Worm (Caenorhabditis elegans): ENCODE results near the gene srx-110.

- no peak for TF ChIP-seq nhr-28 (tag; optimal IDR thresholded peaks at IDR 0.05)
- no peak for TF ChIP-seq ceh-16 (tag; optimal IDR thresholded peaks at IDR 0.05)
- TF ChIP-seq elt-3 (tag; optimal IDR thresholded peaks at IDR 0.05) = no peak
- no peak for TF ChIP-seq lin-15B (tag; optimal IDR thresholded peaks at IDR 0.05)
- TF ChIP-seq unc-62 (GFP tag; optimal IDR thresholded peaks at IDR 0.05) = no peak
- TF ChIP-seq ZK546.5 (tag; optimal IDR thresholded peaks at IDR 0.05) = no peak
- no peak for TF ChIP-seq nhr-43 (tag; optimal IDR thresholded peaks at IDR 0.05; ENCODE audit: poor library complexity, severe bottlenecking)
- TF ChIP-seq R02D3.7 (tag; optimal IDR thresholded peaks at IDR 0.05) = no peak
- TF ChIP-seq ceh-82 (tag; optimal IDR thresholded peaks at IDR 0.05) = no peak
- no peak for TF ChIP-seq egl-27 (tag; optimal IDR thresholded peaks at IDR 0.05)
- TF ChIP-seq ztf-11 (tag; optimal IDR thresholded peaks at IDR 0.05) = no peak
- no peak for TF ChIP-seq nhr-77 (tag; optimal IDR thresholded peaks at IDR 0.05)
These were observed 49.7 kb downstream of the srx-110 start, which contains the start of gene T24E12.12 for ce11 chrII:3759010-3759409.
